Worm (Caenorhabditis elegans): ENCODE results near the gene C04G6.4.

The C04G6.4 gene

DNA sequence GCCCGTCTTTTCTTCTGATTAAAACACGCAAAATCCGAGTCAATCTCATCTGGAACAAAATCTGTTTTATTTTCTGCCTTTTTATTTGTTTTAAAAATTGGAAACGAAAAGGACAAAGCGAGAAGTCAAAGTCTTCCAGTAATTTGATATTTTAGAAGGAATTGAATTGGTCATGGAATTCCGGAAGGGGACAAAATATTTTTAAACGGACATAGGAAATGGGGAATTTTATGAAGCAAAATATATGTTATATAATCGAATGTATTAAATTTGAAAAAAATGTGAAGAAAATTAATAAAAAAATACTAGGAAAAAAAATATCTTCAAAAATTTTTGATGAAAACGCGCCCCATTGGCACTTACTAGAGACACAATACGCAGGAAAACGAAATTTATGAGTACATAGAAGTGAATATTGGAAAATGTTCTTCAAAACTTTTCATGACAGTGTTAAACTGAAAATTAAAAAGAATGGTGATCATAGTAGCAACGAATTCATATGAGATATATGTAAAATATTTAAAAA lies 42.5 kb downstream of the C04G6.4 start, which contains the start of gene F33G12.7:
TSS of gene F33G12.7 (minus strand) at position 51 of the 526 bp plus-strand sequence.
- TF ChIP-seq drap-1 (GFP tag; optimal IDR thresholded peaks at IDR 0.05) (no peak), nhr-12 (tag; optimal IDR thresholded peaks at IDR 0.05) (no peak), lsy-2 (tag; optimal IDR thresholded peaks at IDR 0.05) (peak; percentile 29), mep-1 (tag; optimal IDR thresholded peaks at IDR 0.05) (no peak)

DNA sequence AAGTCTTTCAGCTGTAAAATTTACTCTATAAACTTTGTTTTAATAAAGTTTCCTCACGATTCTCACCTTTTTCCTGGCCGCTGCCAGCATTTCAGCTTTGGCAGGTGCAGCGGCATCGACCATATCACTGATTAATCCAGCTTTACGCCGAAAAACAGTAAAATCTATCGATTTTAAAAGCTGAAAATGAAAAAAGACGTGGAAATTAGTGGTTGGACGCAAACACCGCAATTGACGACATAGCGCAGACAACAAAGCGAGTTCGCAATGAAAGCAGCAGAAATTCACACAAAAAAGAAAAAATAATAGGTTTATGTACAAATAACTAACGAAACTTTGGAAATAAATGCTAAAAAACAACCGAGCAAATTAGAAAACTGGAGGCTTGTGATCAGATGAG lies 43.3 kb downstream of the C04G6.4 start, which contains the start of gene golg-2:
TSS of gene golg-2 (minus strand) at position 180 of the 400 bp plus-strand sequence.
- no peak for TF ChIP-seq unc-39 (tag; optimal IDR thresholded peaks at IDR 0.05)
- TF ChIP-seq mab-5 (tag; optimal IDR thresholded peaks at IDR 0.05): no peak
- no peak for TF ChIP-seq elt-1 (tag; optimal IDR thresholded peaks at IDR 0.05; ENCODE audit: borderline replicate concordance, insufficient read depth)
- TF ChIP-seq ces-1 (GFP tag; optimal IDR thresholded peaks at IDR 0.05): peak; percentile 11
- no peak for TF ChIP-seq snpc-4 (tag; optimal IDR thresholded peaks at IDR 0.05)
- TF ChIP-seq lin-13 (tag; optimal IDR thresholded peaks at IDR 0.05): peak; percentile 7
- no peak for TF ChIP-seq ceh-43 (GFP tag; optimal IDR thresholded peaks at IDR 0.05)

DNA sequence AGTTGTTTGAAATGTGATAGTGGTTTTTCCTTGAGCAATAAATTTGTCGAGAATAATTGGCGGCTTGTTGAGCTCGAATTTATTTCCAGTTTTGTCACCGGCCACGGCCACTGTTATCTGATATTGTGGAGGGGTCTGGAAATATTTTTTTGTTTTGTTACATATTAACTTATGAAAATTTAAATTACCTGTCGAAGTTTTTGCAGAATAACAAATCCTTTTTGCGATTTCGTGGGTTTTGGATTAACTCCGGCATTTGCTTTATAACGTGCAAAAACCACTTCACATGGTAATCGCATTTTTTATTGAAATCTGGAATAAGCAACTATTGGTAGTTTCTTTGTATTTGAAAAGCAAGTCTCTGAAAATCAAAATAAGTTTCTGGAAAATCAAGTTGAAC lies 47.1 kb downstream of the C04G6.4 start, which contains the start of gene lrr-1:
TSS of gene lrr-1 (minus strand) at position 312 of the 400 bp plus-strand sequence.
- TF ChIP-seq unc-120 (tag; optimal IDR thresholded peaks at IDR 0.05; ENCODE audit: poor library complexity, severe bottlenecking) (no peak), ceh-39 (tag; optimal IDR thresholded peaks at IDR 0.05) (no peak), sem-2 (GFP tag; optimal IDR thresholded peaks at IDR 0.05) (no peak), ceh-43 (GFP tag; optimal IDR thresholded peaks at IDR 0.05) (no peak), nhr-76 (tag; optimal IDR thresholded peaks at IDR 0.05) (no peak), lin-13 (tag; optimal IDR thresholded peaks at IDR 0.05) (no peak), blmp-1 (tag; optimal IDR thresholded peaks at IDR 0.05) (no peak), M03D4.4 (tag; optimal IDR thresholded peaks at IDR 0.05) (no peak), ham-2 (GFP tag; optimal IDR thresholded peaks at IDR 0.05) (no peak), ceh-83 (GFP tag; optimal IDR thresholded peaks at IDR 0.05) (no peak), mls-2 (tag; optimal IDR thresholded peaks at IDR 0.05) (no peak), lin-32 (GFP tag; optimal IDR thresholded peaks at IDR 0.05) (no peak), mep-1 (tag; optimal IDR thresholded peaks at IDR 0.05) (no peak), lsy-2 (tag; optimal IDR thresholded peaks at IDR 0.05) (no peak), cnd-1 (tag; optimal IDR thresholded peaks at IDR 0.05) (no peak), nhr-28 (tag; optimal IDR thresholded peaks at IDR 0.05) (no peak), unc-62 (GFP tag; optimal IDR thresholded peaks at IDR 0.05) (no peak), flh-1 (GFP tag; optimal IDR thresholded peaks at IDR 0.05) (no peak)

ce11 chrII:5033935-5034334 lies 49.3 kb downstream of the C04G6.4 start, which contains the start of gene F33G12.3:
TSS of gene F33G12.3 (minus strand) at chrII:5034035.
- no peak for TF ChIP-seq lin-32 (GFP tag; optimal IDR thresholded peaks at IDR 0.05)
- TF ChIP-seq hlh-1 (tag; optimal IDR thresholded peaks at IDR 0.05): no peak
- TF ChIP-seq ceh-83 (GFP tag; optimal IDR thresholded peaks at IDR 0.05): no peak
- no peak for TF ChIP-seq cnd-1 (tag; optimal IDR thresholded peaks at IDR 0.05)

DNA sequence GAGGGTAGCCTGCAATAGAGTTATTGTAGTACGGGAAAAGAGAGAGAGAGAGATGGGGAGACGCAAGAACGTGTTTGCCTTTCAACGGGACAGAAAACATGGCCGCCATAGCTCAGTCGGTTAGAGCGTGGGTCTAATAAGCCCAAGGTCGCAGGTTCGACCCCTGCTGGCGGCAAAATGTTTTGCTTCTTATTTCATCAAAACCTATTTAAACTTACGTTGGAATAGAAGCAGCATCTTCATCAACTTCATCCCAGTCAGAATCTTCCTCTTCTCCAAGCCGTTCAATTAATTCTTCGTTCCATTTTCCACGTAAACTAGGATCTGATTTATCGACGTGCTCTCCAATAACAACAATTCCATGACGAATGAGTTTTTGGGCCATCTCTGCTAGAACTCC lies 50.6 kb downstream of the C04G6.4 start:
- TF ChIP-seq lin-13 (tag; optimal IDR thresholded peaks at IDR 0.05): peak; percentile 48
- peak; percentile 4 for TF ChIP-seq elt-1 (tag; optimal IDR thresholded peaks at IDR 0.05; ENCODE audit: borderline replicate concordance, insufficient read depth)
- TF ChIP-seq flh-1 (GFP tag; optimal IDR thresholded peaks at IDR 0.05): peak; percentile 80
- TF ChIP-seq sptf-1 (tag; optimal IDR thresholded peaks at IDR 0.05): peak; percentile 96
- TF ChIP-seq tbx-8 (GFP tag; optimal IDR thresholded peaks at IDR 0.05): peak; percentile 88
- peak; percentile 34 for TF ChIP-seq hlh-1 (tag; optimal IDR thresholded peaks at IDR 0.05)
- peak; percentile 75 for TF ChIP-seq ceh-83 (GFP tag; optimal IDR thresholded peaks at IDR 0.05)
- TF ChIP-seq snpc-4 (tag; optimal IDR thresholded peaks at IDR 0.05): no peak
- TF ChIP-seq ceh-39 (tag; optimal IDR thresholded peaks at IDR 0.05): no peak
- TF ChIP-seq ham-2 (GFP tag; optimal IDR thresholded peaks at IDR 0.05): peak; percentile 93
- peak; percentile 95 for TF ChIP-seq cnd-1 (tag; optimal IDR thresholded peaks at IDR 0.05)
- TF ChIP-seq bed-3 (GFP tag; optimal IDR thresholded peaks at IDR 0.05): peak; percentile 82
- peak; percentile 92 for TF ChIP-seq sem-2 (GFP tag; optimal IDR thresholded peaks at IDR 0.05)
- peak; percentile 93 for TF ChIP-seq lin-32 (GFP tag; optimal IDR thresholded peaks at IDR 0.05)
- peak; percentile 94 for TF ChIP-seq M03D4.4 (tag; optimal IDR thresholded peaks at IDR 0.05)
- no peak for TF ChIP-seq nhr-12 (tag; optimal IDR thresholded peaks at IDR 0.05)
- TF ChIP-seq lsy-2 (tag; optimal IDR thresholded peaks at IDR 0.05): peak; percentile 61
- peak; percentile 8 for TF ChIP-seq blmp-1 (tag; optimal IDR thresholded peaks at IDR 0.05)
- TF ChIP-seq unc-62 (GFP tag; optimal IDR thresholded peaks at IDR 0.05): peak; percentile 59
- peak; percentile 27 for TF ChIP-seq unc-39 (tag; optimal IDR thresholded peaks at IDR 0.05)
- TF ChIP-seq zip-8 (tag; optimal IDR thresholded peaks at IDR 0.05): no peak
- TF ChIP-seq mab-5 (tag; optimal IDR thresholded peaks at IDR 0.05): no peak
- no peak for TF ChIP-seq nhr-76 (tag; optimal IDR thresholded peaks at IDR 0.05)
- TF ChIP-seq mep-1 (tag; optimal IDR thresholded peaks at IDR 0.05): peak; percentile 39
- peak; percentile 97 for TF ChIP-seq mls-2 (tag; optimal IDR thresholded peaks at IDR 0.05)
- TF ChIP-seq unc-120 (tag; optimal IDR thresholded peaks at IDR 0.05; ENCODE audit: poor library complexity, severe bottlenecking): peak; percentile 89
- peak; percentile 87 for TF ChIP-seq ceh-43 (GFP tag; optimal IDR thresholded peaks at IDR 0.05)
- TF ChIP-seq nhr-28 (tag; optimal IDR thresholded peaks at IDR 0.05): peak; percentile 53
- peak; percentile 63 for TF ChIP-seq pha-4 (tag; optimal IDR thresholded peaks at IDR 0.05)
- TF ChIP-seq elt-3 (tag; optimal IDR thresholded peaks at IDR 0.05): no peak
- TF ChIP-seq nhr-237 (tag; optimal IDR thresholded peaks at IDR 0.05): peak; percentile 28
- TF ChIP-seq drap-1 (GFP tag; optimal IDR thresholded peaks at IDR 0.05): peak; percentile 95
- TF ChIP-seq ztf-11 (tag; optimal IDR thresholded peaks at IDR 0.05): peak; percentile 85
- no peak for TF ChIP-seq nhr-2 (tag; optimal IDR thresholded peaks at IDR 0.05)
- no peak for TF ChIP-seq ces-1 (GFP tag; optimal IDR thresholded peaks at IDR 0.05)

Measured in whole organism, mixed stage, embryonic.